Fruit fly (Drosophila melanogaster): ENCODE results near the gene knk.

Gene knk

DNA sequence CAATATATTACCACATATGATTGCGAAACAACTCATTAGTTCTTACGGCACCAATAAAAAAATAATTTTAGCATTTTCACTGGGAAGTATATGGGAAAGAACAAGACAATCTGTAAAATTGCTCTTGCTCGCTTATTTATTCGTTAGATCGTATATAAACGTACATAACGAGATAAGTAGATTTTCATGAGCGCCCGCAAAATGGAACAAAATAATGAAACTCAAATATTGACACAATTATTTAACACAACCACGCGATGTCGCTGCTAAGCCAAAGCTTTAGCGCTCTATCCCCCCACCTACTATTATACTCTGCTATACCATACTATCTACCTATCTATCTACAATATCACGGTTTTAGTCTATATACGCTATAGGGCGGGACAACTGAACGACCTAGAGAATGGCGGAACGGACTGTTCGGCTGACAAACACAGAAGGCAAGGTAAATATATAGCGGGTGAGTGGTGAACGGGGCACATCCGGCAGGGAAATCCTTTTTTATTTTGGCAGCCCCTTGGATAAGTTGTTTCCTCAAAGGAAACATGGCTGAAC lies 5.6 kb upstream of the knk start (continued):
- TF ChIP-seq lab (GFP tag; optimal IDR thresholded peaks at IDR 0.05) (peak; percentile 39), stwl (tag; optimal IDR thresholded peaks at IDR 0.05) (no peak), CG16815 (GFP tag; optimal IDR thresholded peaks at IDR 0.05) (no peak), pfk (GFP tag; optimal IDR thresholded peaks at IDR 0.05) (peak; percentile 28), CG4707 (GFP tag; optimal IDR thresholded peaks at IDR 0.05) (no peak), CG1603 (tag; optimal IDR thresholded peaks at IDR 0.05) (no peak), odd (GFP tag; optimal IDR thresholded peaks at IDR 0.05) (peak; percentile 13), Six4 (GFP tag; optimal IDR thresholded peaks at IDR 0.05) (no peak), CG17385 (GFP tag; optimal IDR thresholded peaks at IDR 0.05) (peak; percentile 0), tna (GFP tag; IDR thresholded peaks at IDR 0.05; ENCODE audit: partially characterized antibody) (no peak), B-H1 (GFP tag; IDR thresholded peaks at IDR 0.05) (no peak), CG8290 (GFP tag; optimal IDR thresholded peaks at IDR 0.05) (no peak), CG8290 (tag; optimal IDR thresholded peaks at IDR 0.05) (peak in 1 of 2 experiments; percentile 22), CG13296 (GFP tag; optimal IDR thresholded peaks at IDR 0.05) (peak; percentile 72), CG4730 (GFP tag; IDR thresholded peaks at IDR 0.05) (no peak), Meics (GFP tag; optimal IDR thresholded peaks at IDR 0.05) (peak; percentile 39), CG4282 (GFP tag; optimal IDR thresholded peaks at IDR 0.05) (no peak), PHDP (tag; optimal IDR thresholded peaks at IDR 0.05) (peak; percentile 20), CG14965 (GFP tag; optimal IDR thresholded peaks at IDR 0.05; ENCODE audit: borderline replicate concordance) (no peak), ro (GFP tag; IDR thresholded peaks at IDR 0.05) (no peak), CG11695 (GFP tag; IDR thresholded peaks at IDR 0.05) (no peak), bsh (GFP tag; optimal IDR thresholded peaks at IDR 0.05) (no peak), CG10543 (GFP tag; optimal IDR thresholded peaks at IDR 0.05) (peak; percentile 25), Ets97D (GFP tag; optimal IDR thresholded peaks at IDR 0.05) (no peak), CG7745 (tag; optimal IDR thresholded peaks at IDR 0.05) (no peak), lbe (GFP tag; optimal IDR thresholded peaks at IDR 0.05) (no peak), sd (tag; optimal IDR thresholded peaks at IDR 0.05) (no peak), Neu2 (GFP tag; optimal IDR thresholded peaks at IDR 0.05; ENCODE audit: borderline replicate concordance) (no peak), CG6175 (GFP tag; IDR thresholded peaks at IDR 0.05) (no peak), CG10274 (GFP tag; optimal IDR thresholded peaks at IDR 0.05) (peak; percentile 7), CG3838 (GFP tag; optimal IDR thresholded peaks at IDR 0.05) (no peak), Drgx (GFP tag; IDR thresholded peaks at IDR 0.05) (no peak), pb (GFP tag; optimal IDR thresholded peaks at IDR 0.05) (no peak), Med (GFP tag) (peak; percentile 58)

DNA sequence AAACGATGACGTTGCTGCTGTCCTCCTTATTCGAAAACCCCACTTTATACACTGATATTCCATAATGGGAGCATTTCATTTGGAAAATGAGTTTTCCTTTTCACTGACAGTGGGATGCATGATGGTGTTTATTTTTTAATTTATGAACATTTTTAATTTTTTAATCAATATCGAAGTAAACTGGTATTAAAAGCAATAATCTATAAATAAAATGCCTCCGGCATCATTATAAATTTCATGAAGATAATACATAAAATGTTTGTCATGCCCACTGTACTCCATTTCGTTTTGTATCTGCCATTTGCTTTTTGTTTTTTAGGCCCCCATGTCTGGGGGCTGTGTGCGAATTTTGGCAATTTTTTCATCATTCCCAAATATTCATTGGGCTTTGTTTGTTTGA lies 4.6 kb upstream of the knk start:
- no peak for TF ChIP-seq peb (GFP tag; IDR thresholded peaks at IDR 0.05)
- TF ChIP-seq her (GFP tag; optimal IDR thresholded peaks at IDR 0.05): no peak
- no peak for TF ChIP-seq tll (GFP tag; optimal IDR thresholded peaks at IDR 0.05)
- TF ChIP-seq pum (GFP tag; optimal IDR thresholded peaks at IDR 0.05): no peak
- TF ChIP-seq CG18599 (GFP tag; optimal IDR thresholded peaks at IDR 0.05): peak; percentile 83
- peak; percentile 56 for TF ChIP-seq CG17568 (GFP tag; optimal IDR thresholded peaks at IDR 0.05)
- TF ChIP-seq Blimp-1 (GFP tag; optimal IDR thresholded peaks at IDR 0.05): peak; percentile 57
- TF ChIP-seq slbo (GFP tag; IDR thresholded peaks at IDR 0.05): peak; percentile 81
- no peak for TF ChIP-seq CG8290 (GFP tag; optimal IDR thresholded peaks at IDR 0.05)
- TF ChIP-seq CG8290 (tag; optimal IDR thresholded peaks at IDR 0.05): no peak
- TF ChIP-seq wor (GFP tag; IDR thresholded peaks at IDR 0.05): 0 out of 2 replicates have a peak, but pooled peaks have one; percentile 26
- TF ChIP-seq nmo (GFP tag; optimal IDR thresholded peaks at IDR 0.05): peak; percentile 64
- no peak for TF ChIP-seq CG31224 (GFP tag; IDR thresholded peaks at IDR 0.05)
- TF ChIP-seq dysf (GFP tag; IDR thresholded peaks at IDR 0.05): peak; percentile 70
- no peak for TF ChIP-seq Bgb (GFP tag; IDR thresholded peaks at IDR 0.05; ENCODE audit: partially characterized antibody)
- TF ChIP-seq CG10431 (GFP tag; optimal IDR thresholded peaks at IDR 0.05): no peak
- TF ChIP-seq Rx (GFP tag; IDR thresholded peaks at IDR 0.05): peak; percentile 51
- TF ChIP-seq tna (GFP tag; IDR thresholded peaks at IDR 0.05; ENCODE audit: partially characterized antibody): no peak
- TF ChIP-seq bbx (GFP tag; IDR thresholded peaks at IDR 0.05; ENCODE audit: partially characterized antibody): no peak
- no peak for TF ChIP-seq CTCF (GFP tag; optimal IDR thresholded peaks at IDR 0.05)
- no peak for TF ChIP-seq trh (GFP tag; optimal IDR thresholded peaks at IDR 0.05)

All from whole organism, embryonic.